Worm (Caenorhabditis elegans) whole organism, young adult: Measurements from ENCODE around the gene srxa-14.

Source experiments
- die-1 ChIP-seq: sonication (generic microtip); optimal IDR thresholded peaks from 2 replicates; lab custom pipeline; 2016; ENCODE audit warnings: missing genotype, mild to moderate bottlenecking, missing genetic modification characterization, missing compliant biosample characterization
- hrde-1 ChIP-seq: sonication (generic microtip); optimal IDR thresholded peaks from 2 replicates; lab custom pipeline; 2016; ENCODE audit warnings: missing genetic modification characterization, mild to moderate bottlenecking, missing compliant biosample characterization, moderate library complexity, missing genotype, missing genetic modification reagents, borderline replicate concordance

ce11 chrV:20655174-20655573 lies 15.8 kb downstream of the srxa-14 start:
- TF ChIP-seq hrde-1 (tag; lab: Kevin White, UChicago) (no peak), die-1 (tag; lab: Kevin White, UChicago) (no peak)
